Fruit fly (Drosophila melanogaster): Measurements from ENCODE around the gene CG42832.

- TF ChIP-seq kay (GFP tag; ENCODE audit: borderline replicate concordance) (peak; percentile 96), ovo (GFP tag; optimal IDR thresholded peaks at IDR 0.05) (peak; percentile 83), Crg-1 (GFP tag; optimal IDR thresholded peaks at IDR 0.05) (peak; percentile 84), CG33017 (tag; optimal IDR thresholded peaks at IDR 0.05) (peak; percentile 91), cnc (optimal IDR thresholded peaks at IDR 0.05) (no peak), Mnt (GFP tag; optimal IDR thresholded peaks at IDR 0.05) (peak; percentile 80), Clk (GFP tag; optimal IDR thresholded peaks at IDR 0.05) (peak; percentile 86), CG12768 (GFP tag; optimal IDR thresholded peaks at IDR 0.05) (peak; percentile 87)
Observed at dm6 chr3L:11561946-11562760, 47.8 kb upstream of the CG42832 start, which contains the start of the genes CG7394 and Mob2.

All from whole organism, adult.